Fruit fly (Drosophila melanogaster): ENCODE results near the gene CG18749.

DNA sequence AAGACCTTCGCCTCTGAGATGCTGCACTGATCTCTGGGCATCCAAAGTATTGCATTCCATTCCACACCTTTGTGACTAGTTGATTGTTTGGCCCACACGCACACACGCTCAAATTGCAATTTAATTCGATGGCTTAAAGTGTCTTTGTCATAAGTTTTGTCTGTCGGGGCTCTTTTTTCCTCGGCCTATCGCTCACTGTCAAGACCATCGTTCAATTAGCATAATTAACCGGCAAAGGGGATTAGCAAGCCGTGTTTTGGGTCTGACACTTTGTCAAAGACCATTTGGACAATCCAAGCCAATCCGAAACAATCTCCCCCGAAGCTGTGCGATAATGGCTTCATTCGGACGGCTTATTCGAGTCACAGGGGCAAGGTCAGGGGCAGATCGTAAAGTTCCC lies 10.5 kb downstream of the CG18749 start:
- TF ChIP-seq CTCF (optimal IDR thresholded peaks at IDR 0.05) (no peak), CG8478 (optimal IDR thresholded peaks at IDR 0.05) (no peak)
